Worm (Caenorhabditis elegans): ENCODE measurements around the gene Y53F4B.26.

The Y53F4B.26 gene

ce11 chrII:15165681-15166235, 25.0 kb upstream of the Y53F4B.26 start, which contains the start of gene gst-27 (continued):
- TF ChIP-seq Y22D7AL.16 (tag; optimal IDR thresholded peaks at IDR 0.05) (peak; percentile 74), lin-11 (tag; optimal IDR thresholded peaks at IDR 0.05) (peak; percentile 77), dve-1 (tag; optimal IDR thresholded peaks at IDR 0.05) (peak; percentile 86), ceh-34 (tag; optimal IDR thresholded peaks at IDR 0.05) (peak; percentile 81), pha-4 (tag; optimal IDR thresholded peaks at IDR 0.05) (no peak), ceh-45 (GFP tag; IDR thresholded peaks at IDR 0.05) (peak; percentile 68), ref-2 (tag; optimal IDR thresholded peaks at IDR 0.05) (peak; percentile 81), tbx-2 (tag; optimal IDR thresholded peaks at IDR 0.05) (peak; percentile 70), C08G9.2 (tag; optimal IDR thresholded peaks at IDR 0.05) (peak; percentile 75), che-1 (tag; optimal IDR thresholded peaks at IDR 0.05) (peak; percentile 82), nhr-11 (tag; optimal IDR thresholded peaks at IDR 0.05) (no peak), C38D4.7 (GFP tag; optimal IDR thresholded peaks at IDR 0.05) (peak; percentile 76), tbx-7 (tag; optimal IDR thresholded peaks at IDR 0.05) (peak; percentile 49), fkh-10 (GFP tag; optimal IDR thresholded peaks at IDR 0.05) (peak; percentile 49), ceh-48 (tag; optimal IDR thresholded peaks at IDR 0.05) (peak; percentile 71), ceh-9 (tag; optimal IDR thresholded peaks at IDR 0.05) (no peak), elt-4 (tag; optimal IDR thresholded peaks at IDR 0.05) (no peak), mec-3 (tag; optimal IDR thresholded peaks at IDR 0.05; ENCODE audit: borderline replicate concordance) (no peak), ceh-6 (GFP tag; optimal IDR thresholded peaks at IDR 0.05) (peak; percentile 85), hlh-13 (GFP tag; optimal IDR thresholded peaks at IDR 0.05) (peak; percentile 69), ceh-2 (tag; optimal IDR thresholded peaks at IDR 0.05) (peak; percentile 48), pqm-1 (tag; optimal IDR thresholded peaks at IDR 0.05) (peak; percentile 72), madf-2 (tag; optimal IDR thresholded peaks at IDR 0.05) (peak; percentile 72), ceh-30 (tag; optimal IDR thresholded peaks at IDR 0.05) (peak; percentile 48), zip-5 (tag; optimal IDR thresholded peaks at IDR 0.05) (peak; percentile 53)

- TF ChIP-seq ceh-18 (tag; optimal IDR thresholded peaks at IDR 0.05) (no peak), K02D7.2 (tag; optimal IDR thresholded peaks at IDR 0.05) (no peak), zip-5 (tag; optimal IDR thresholded peaks at IDR 0.05) (no peak), gmeb-2 (tag; optimal IDR thresholded peaks at IDR 0.05) (no peak), hlh-13 (GFP tag; optimal IDR thresholded peaks at IDR 0.05) (no peak), ceh-19 (GFP tag; optimal IDR thresholded peaks at IDR 0.05) (no peak), fkh-10 (GFP tag; optimal IDR thresholded peaks at IDR 0.05) (no peak), ttx-3 (tag; optimal IDR thresholded peaks at IDR 0.05) (no peak), sox-2 (GFP tag; IDR thresholded peaks at IDR 0.05) (no peak)
These were observed 23.7 kb upstream of the Y53F4B.26 start, which contains the start of gene gst-26 for ce11 chrII:15164453-15164852. gst-26 (minus strand) TSS chrII:15164553.

ce11 chrII:15158364-15158763, 17.6 kb upstream of the Y53F4B.26 start:
- TF ChIP-seq dve-1 (tag; optimal IDR thresholded peaks at IDR 0.05) (peak; percentile 51), ets-4 (tag; optimal IDR thresholded peaks at IDR 0.05) (no peak), ceh-48 (tag; optimal IDR thresholded peaks at IDR 0.05) (no peak)

ce11 chrII:15157880-15158279, 17.1 kb upstream of the Y53F4B.26 start, which contains the start of gene ptr-20:
ptr-20 (plus strand) TSS chrII:15158180.
- TF ChIP-seq nhr-11 (tag; optimal IDR thresholded peaks at IDR 0.05) (no peak), tbx-7 (tag; optimal IDR thresholded peaks at IDR 0.05) (no peak)

ce11 chrII:15148442-15148841, 7.7 kb upstream of the Y53F4B.26 start:
- no peak for TF ChIP-seq hlh-13 (GFP tag; optimal IDR thresholded peaks at IDR 0.05)
- TF ChIP-seq lin-11 (tag; optimal IDR thresholded peaks at IDR 0.05) = no peak
- TF ChIP-seq elt-2 (tag; optimal IDR thresholded peaks at IDR 0.05) = no peak
- TF ChIP-seq ahr-1 (tag; optimal IDR thresholded peaks at IDR 0.05) = no peak
- TF ChIP-seq nhr-232 (tag; optimal IDR thresholded peaks at IDR 0.05) = no peak
- no peak for TF ChIP-seq ceh-24 (tag; optimal IDR thresholded peaks at IDR 0.05)
- TF ChIP-seq ceh-34 (tag; optimal IDR thresholded peaks at IDR 0.05) = no peak

Measured in whole organism, late embryonic.